Fruit fly (Drosophila melanogaster) whole organism, wandering third instar larva: ENCODE results near the gene mib2.

Source experiments
- Abd-B ChIP-seq: fragments of >200 bp; optimal IDR thresholded peaks from 2 replicates; lab custom pipeline; 2017; ENCODE audit warnings: missing biosample characterization, missing genetic modification characterization
- CG32264 ChIP-seq: fragments of 200-800 bp; sonication (Bioruptor generic); optimal IDR thresholded peaks from 2 replicates; lab custom pipeline; 2016; ENCODE audit warnings: missing biosample characterization, missing genetic modification characterization
- CG9705 ChIP-seq: fragments of 200-800 bp; sonication (Bioruptor generic); optimal IDR thresholded peaks from 2 replicates; lab custom pipeline; 2018; ENCODE audit warnings: missing biosample characterization, mild to moderate bottlenecking, missing genetic modification characterization
- CrebA ChIP-seq: fragments of 200-800 bp; sonication (Bioruptor generic); optimal IDR thresholded peaks from 2 replicates; lab custom pipeline; 2016; ENCODE audit warnings: missing biosample characterization, mild to moderate bottlenecking, missing genetic modification characterization, borderline replicate concordance
- Dfd ChIP-seq: fragments of >200 bp; optimal IDR thresholded peaks from 2 replicates; lab custom pipeline; 2017; ENCODE audit warnings: missing biosample characterization, missing genetic modification characterization
- Dif ChIP-seq: fragments of 200-275, 200-300 bp; sonication (Bioruptor generic); optimal IDR thresholded peaks from 2 replicates; lab custom pipeline; 2018; ENCODE audit warnings: missing biosample characterization, missing genetic modification characterization; ENCODE audit not compliant: partially characterized antibody
- GATAd ChIP-seq: sonication (Bioruptor generic); optimal IDR thresholded peaks from 2 replicates; lab custom pipeline; 2016; ENCODE audit warnings: missing biosample characterization, missing genetic modification characterization
- HLH106 ChIP-seq: fragments of 200-800 bp; optimal IDR thresholded peaks from 3 replicates; lab custom pipeline; 2019; ENCODE audit warnings: missing biosample characterization, mild to moderate bottlenecking, missing genetic modification characterization, moderate library complexity
- Hnf4 ChIP-seq: fragments of 200-800 bp; sonication (Bioruptor generic); optimal IDR thresholded peaks from 2 replicates; lab custom pipeline; 2016; ENCODE audit warnings: missing biosample characterization, mild to moderate bottlenecking, missing genetic modification characterization
- Hr78 ChIP-seq: fragments of >200 bp; optimal IDR thresholded peaks from 2 replicates; lab custom pipeline; 2017; ENCODE audit warnings: missing biosample characterization, missing genetic modification characterization
- Hr83 ChIP-seq: fragments of 200-300 bp; sonication (Bioruptor generic); optimal IDR thresholded peaks from 2 replicates; lab custom pipeline; 2016; ENCODE audit warnings: missing biosample characterization, mild to moderate bottlenecking, missing genetic modification characterization, moderate library complexity; ENCODE audit not compliant: poor library complexity, severe bottlenecking
- Jra ChIP-seq: sonication (Bioruptor generic); optimal IDR thresholded peaks from 2 replicates; lab custom pipeline; 2016; ENCODE audit warnings: missing biosample characterization, missing genetic modification characterization
- Mio ChIP-seq: sonication (Bioruptor generic); optimal IDR thresholded peaks from 2 replicates; lab custom pipeline; 2016; ENCODE audit warnings: missing biosample characterization, missing genetic modification characterization
- Myc ChIP-seq: fragments of >200 bp; optimal IDR thresholded peaks from 2 replicates; lab custom pipeline; 2017
- N ChIP-seq: fragments of >200 bp; optimal IDR thresholded peaks from 2 replicates; lab custom pipeline; 2018; ENCODE audit warnings: missing biosample characterization, missing external identifiers, missing genetic modification characterization
- OdsH ChIP-seq: fragments of 200-800 bp; sonication (Bioruptor generic); optimal IDR thresholded peaks from 2 replicates; lab custom pipeline; 2016; ENCODE audit warnings: missing biosample characterization, mild to moderate bottlenecking, missing genetic modification characterization
- Rel ChIP-seq, 2 experiments: fragments of 200-800 bp; sonication (Bioruptor generic) in 1 of 2; optimal IDR thresholded peaks; 2 replicates in 1 of 2; 3 replicates in 1 of 2; lab custom pipeline; 2016 to 2019; ENCODE audit warnings: mild to moderate bottlenecking in 2 of 2, missing biosample characterization in 2 of 2, missing genetic modification characterization in 2 of 2, moderate library complexity in 1 of 2
- Sp1 ChIP-seq: fragments of 200-800 bp; sonication (Bioruptor generic); optimal IDR thresholded peaks from 3 replicates; lab custom pipeline; 2019; ENCODE audit warnings: missing biosample characterization, mild to moderate bottlenecking, missing genetic modification characterization, moderate library complexity
- Vsx2 ChIP-seq: fragments of 200-300, 225-300 bp; sonication (Bioruptor generic); optimal IDR thresholded peaks from 2 replicates; lab custom pipeline; 2018; ENCODE audit warnings: missing biosample characterization, missing genetic modification characterization; ENCODE audit not compliant: partially characterized antibody
- br ChIP-seq: fragments of 200-800 bp; sonication (Bioruptor generic); optimal IDR thresholded peaks from 2 replicates; lab custom pipeline; 2016; ENCODE audit warnings: missing biosample characterization, missing genetic modification characterization
- brk ChIP-seq: fragments of 200-800 bp; sonication (Bioruptor generic); optimal IDR thresholded peaks from 2 replicates; lab custom pipeline; 2016; ENCODE audit warnings: missing biosample characterization, mild to moderate bottlenecking, missing genetic modification characterization
- dl ChIP-seq, 2 experiments: fragments of 175-275, 200-275 bp in 1 of 2; fragments of 200-275 bp in 1 of 2; sonication (Bioruptor generic); optimal IDR thresholded peaks; lab custom pipeline; 2018; ENCODE audit warnings: mild to moderate bottlenecking in 2 of 2, missing biosample characterization in 2 of 2, missing genetic modification characterization in 2 of 2, moderate library complexity in 2 of 2; ENCODE audit not compliant: partially characterized antibody in 2 of 2, insufficient read depth in 1 of 2
- dmrt93B ChIP-seq: fragments of 200-800 bp; sonication (Bioruptor generic); optimal IDR thresholded peaks from 2 replicates; lab custom pipeline; 2018; ENCODE audit warnings: missing biosample characterization, mild to moderate bottlenecking, missing genetic modification characterization
- dsf ChIP-seq: sonication (Bioruptor generic); optimal IDR thresholded peaks from 2 replicates; lab custom pipeline; 2016; ENCODE audit warnings: missing biosample characterization, missing genetic modification characterization, borderline replicate concordance
- ey ChIP-seq: fragments of 200-800 bp; sonication (Bioruptor generic); optimal IDR thresholded peaks from 2 replicates; lab custom pipeline; 2016; ENCODE audit warnings: missing biosample characterization, missing genetic modification characterization
- foxo ChIP-seq, 2 experiments: fragments of 200-800 bp; sonication (Bioruptor generic); optimal IDR thresholded peaks; 2 replicates in 1 of 2; 3 replicates in 1 of 2; lab custom pipeline; 2016 to 2017; ENCODE audit warnings: missing biosample characterization in 2 of 2, missing genetic modification characterization in 2 of 2
- fru ChIP-seq: fragments of 200-800 bp; sonication (Bioruptor generic); optimal IDR thresholded peaks from 3 replicates; lab custom pipeline; 2016; ENCODE audit warnings: missing biosample characterization, mild to moderate bottlenecking, missing genetic modification characterization
- h ChIP-seq: fragments of 200-800 bp; sonication (Bioruptor generic); optimal IDR thresholded peaks from 3 replicates; lab custom pipeline; 2016; ENCODE audit warnings: missing biosample characterization, mild to moderate bottlenecking, missing genetic modification characterization
- jim ChIP-seq: fragments of 175-275, 200-325 bp; sonication (Bioruptor generic); optimal IDR thresholded peaks from 2 replicates; lab custom pipeline; 2016; ENCODE audit warnings: missing biosample characterization, mild to moderate bottlenecking, missing genetic modification characterization
- lola ChIP-seq: fragments of >200 bp; optimal IDR thresholded peaks from 2 replicates; lab custom pipeline; 2017; ENCODE audit warnings: missing biosample characterization, missing genetic modification characterization
- pan ChIP-seq: fragments of >200 bp; optimal IDR thresholded peaks from 2 replicates; lab custom pipeline; 2017
- psq ChIP-seq: fragments of 200-800 bp; sonication (Bioruptor generic); optimal IDR thresholded peaks from 3 replicates; lab custom pipeline; 2017; ENCODE audit warnings: missing biosample characterization, mild to moderate bottlenecking, missing genetic modification characterization, moderate library complexity
- rgr ChIP-seq: fragments of 200-800 bp; sonication (Bioruptor generic); optimal IDR thresholded peaks from 3 replicates; lab custom pipeline; 2016; ENCODE audit warnings: missing biosample characterization, mild to moderate bottlenecking, missing genetic modification characterization
- sage ChIP-seq: fragments of 200-800 bp; sonication (Bioruptor generic); optimal IDR thresholded peaks from 2 replicates; lab custom pipeline; 2016; ENCODE audit warnings: missing biosample characterization, mild to moderate bottlenecking, missing genetic modification characterization
- sv ChIP-seq: fragments of 200-800 bp; sonication (Bioruptor generic); optimal IDR thresholded peaks from 3 replicates; lab custom pipeline; 2016; ENCODE audit warnings: missing biosample characterization, missing genetic modification characterization
- tai ChIP-seq: sonication (Bioruptor generic); optimal IDR thresholded peaks from 2 replicates; lab custom pipeline; 2016; ENCODE audit warnings: missing biosample characterization, missing genetic modification characterization
- usp ChIP-seq: fragments of >200 bp; optimal IDR thresholded peaks from 2 replicates; lab custom pipeline; 2017; ENCODE audit warnings: missing biosample characterization, missing genetic modification characterization
- woc ChIP-seq: sonication (Bioruptor generic); optimal IDR thresholded peaks from 2 replicates; lab custom pipeline; 2016; ENCODE audit warnings: missing biosample characterization, mild to moderate bottlenecking, missing genetic modification characterization

The mib2 gene

dm6 chr2L:19034213-19034929 lies at the start of gene mib2, which contains the start of gene CG31800:
mib2 (plus strand) TSS chr2L:19034444.
CG31800 (minus strand) TSS chr2L:19034576.
- no peak for TF ChIP-seq Vsx2 (GFP tag; lab: Kevin White, UChicago)
- TF ChIP-seq sv (GFP tag; lab: Kevin White, UChicago): no peak
- no peak for TF ChIP-seq CrebA (GFP tag; lab: Kevin White, UChicago)
- TF ChIP-seq Myc (lab: Kevin White, UChicago): no peak
- no peak for TF ChIP-seq Dif
- no peak for TF ChIP-seq fru (GFP tag; lab: Kevin White, UChicago)
- TF ChIP-seq rgr (GFP tag; lab: Kevin White, UChicago): peak; percentile 18
- TF ChIP-seq Abd-B (GFP tag; lab: Kevin White, UChicago): no peak
- TF ChIP-seq GATAd (GFP tag; lab: Kevin White, UChicago): no peak
- no peak for TF ChIP-seq dmrt93B (GFP tag; lab: Kevin White, UChicago)
- peak; percentile 6 for TF ChIP-seq HLH106 (tag; lab: Kevin White, UChicago)
- TF ChIP-seq Hnf4: no peak
- TF ChIP-seq Jra (GFP tag; lab: Kevin White, UChicago): peak; percentile 10
- TF ChIP-seq dl (GFP tag; optimal IDR thresholded peaks at IDR 0.05; lab: Kevin White, UChicago; ENCODE audit: insufficient read depth in 1 of 2, partially characterized antibody in 2 of 2): no peak
- no peak for TF ChIP-seq N (GFP tag; lab: Kevin White, UChicago)
- no peak for TF ChIP-seq Dfd
- no peak for TF ChIP-seq brk (GFP tag; lab: Kevin White, UChicago)
- TF ChIP-seq Rel (GFP tag; optimal IDR thresholded peaks at IDR 0.05; lab: Kevin White, UChicago): no peak
- TF ChIP-seq Rel (tag; optimal IDR thresholded peaks at IDR 0.05; lab: Kevin White, UChicago): peak; percentile 25
- TF ChIP-seq jim (GFP tag; lab: Kevin White, UChicago): no peak
- TF ChIP-seq br (GFP tag; lab: Kevin White, UChicago): no peak
- TF ChIP-seq h (GFP tag; lab: Kevin White, UChicago): peak; percentile 19
- TF ChIP-seq foxo (GFP tag; optimal IDR thresholded peaks at IDR 0.05; lab: Kevin White, UChicago): peak in 1 of 2 experiments; percentile 23
- TF ChIP-seq OdsH (GFP tag; lab: Kevin White, UChicago): no peak
- TF ChIP-seq psq: no peak
- TF ChIP-seq Hr83 (GFP tag; lab: Kevin White, UChicago): peak; percentile 26
- no peak for TF ChIP-seq dsf
- no peak for TF ChIP-seq sage
- TF ChIP-seq lola (GFP tag; lab: Kevin White, UChicago): no peak
- TF ChIP-seq Mio (GFP tag; lab: Kevin White, UChicago): no peak
- TF ChIP-seq pan (lab: Kevin White, UChicago): no peak
- TF ChIP-seq Hr78: no peak
- TF ChIP-seq tai (GFP tag; lab: Kevin White, UChicago): no peak
- TF ChIP-seq ey (GFP tag; lab: Kevin White, UChicago): no peak
- TF ChIP-seq woc (GFP tag; lab: Kevin White, UChicago): no peak
- no peak for TF ChIP-seq Sp1
- TF ChIP-seq CG32264 (GFP tag; lab: Kevin White, UChicago): no peak
- TF ChIP-seq usp: no peak
- no peak for TF ChIP-seq CG9705 (GFP tag; lab: Kevin White, UChicago)

dm6 chr2L:18985201-18986124 lies 48.8 kb upstream of the mib2 start:
- TF ChIP-seq N (GFP tag; lab: Kevin White, UChicago) (no peak), HLH106 (tag; lab: Kevin White, UChicago) (peak; percentile 42), ey (GFP tag; lab: Kevin White, UChicago) (no peak), br (GFP tag; lab: Kevin White, UChicago) (peak; percentile 8), h (GFP tag; lab: Kevin White, UChicago) (peak; percentile 32), foxo (GFP tag; optimal IDR thresholded peaks at IDR 0.05; lab: Kevin White, UChicago) (peak in 1 of 2 experiments; percentile 30), OdsH (GFP tag; lab: Kevin White, UChicago) (peak; percentile 22), fru (GFP tag; lab: Kevin White, UChicago) (peak; percentile 20)
